Worm (Caenorhabditis elegans): ENCODE results near the gene dpy-9.

- TF ChIP-seq pqm-1 (tag; optimal IDR thresholded peaks at IDR 0.05): no peak
- no peak for TF ChIP-seq elt-2 (tag; optimal IDR thresholded peaks at IDR 0.05)
- no peak for TF ChIP-seq ztf-11 (tag; optimal IDR thresholded peaks at IDR 0.05)
- TF ChIP-seq unc-62 (GFP tag; optimal IDR thresholded peaks at IDR 0.05): no peak
- no peak for TF ChIP-seq daf-12 (tag; optimal IDR thresholded peaks at IDR 0.05)
- TF ChIP-seq nhr-77 (tag; optimal IDR thresholded peaks at IDR 0.05): no peak
- TF ChIP-seq pha-4 (tag; optimal IDR thresholded peaks at IDR 0.05): no peak
- no peak for TF ChIP-seq elt-3 (tag; optimal IDR thresholded peaks at IDR 0.05)
- no peak for TF ChIP-seq nhr-25 (tag; optimal IDR thresholded peaks at IDR 0.05)
- TF ChIP-seq fos-1 (tag; optimal IDR thresholded peaks at IDR 0.05): no peak
- TF ChIP-seq elt-1 (tag; optimal IDR thresholded peaks at IDR 0.05): no peak
These were observed 39.2 kb upstream of the dpy-9 start, which contains the start of gene pnp-1 for ce11 chrIV:298204-298603.

All from whole organism, L3 larva.